Fruit fly (Drosophila melanogaster) whole organism: Measurements from ENCODE around the gene MED15.

Experiments
- CG8478 ChIP-seq: fragments of >200 bp; optimal IDR thresholded peaks from 2 replicates; lab custom pipeline; 2018; ENCODE audit warnings: inconsistent platforms
- Dll ChIP-seq: fragments of >200 bp; optimal IDR thresholded peaks from 2 replicates; lab custom pipeline; 2017
- EcR ChIP-seq, 2 experiments: fragments of >200 bp; optimal IDR thresholded peaks; 2 replicates each; lab custom pipeline; 2017; ENCODE audit warnings: missing biosample characterization in 2 of 2, missing genetic modification characterization in 2 of 2, missing genetic modification reagents in 2 of 2
- pan ChIP-seq: fragments of >200 bp; optimal IDR thresholded peaks from 2 replicates; lab custom pipeline; 2017
- psq ChIP-seq: fragments of >200 bp; optimal IDR thresholded peaks from 2 replicates; lab custom pipeline; 2017
- usp ChIP-seq: fragments of >200 bp; optimal IDR thresholded peaks from 2 replicates; lab custom pipeline; 2017; ENCODE audit warnings: missing biosample characterization, missing genetic modification characterization, mixed read lengths

DNA sequence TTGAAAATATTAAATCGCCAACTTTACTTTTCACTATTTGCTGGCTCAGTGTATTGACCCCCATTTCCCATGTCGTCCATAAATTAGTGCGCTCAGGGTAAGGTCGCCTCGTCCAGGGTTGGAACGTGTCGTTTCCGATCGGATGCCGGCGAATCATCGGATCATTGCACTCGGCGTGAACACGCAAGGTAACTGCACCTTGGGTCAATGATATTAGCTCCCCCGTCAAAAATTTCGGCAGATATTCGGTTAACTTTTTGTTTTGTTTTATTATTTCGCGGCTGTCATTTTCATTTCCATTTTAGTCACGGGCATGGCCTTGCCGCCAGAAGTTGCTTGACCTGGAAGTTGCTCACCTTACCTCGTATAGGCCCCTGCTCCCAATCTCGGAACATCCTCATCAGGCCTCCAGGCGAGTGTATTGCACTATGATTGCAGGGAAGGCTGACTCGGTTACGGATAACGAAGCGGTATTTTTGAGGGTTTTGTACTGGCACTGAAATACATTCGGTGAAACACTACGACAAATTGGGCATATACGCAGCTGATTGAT is 15.8 kb downstream of the MED15 start:
- TF ChIP-seq psq (lab: Kevin White, UChicago) (no peak), Dll (no peak), pan (lab: Kevin White, UChicago) (no peak), EcR (GFP tag; optimal IDR thresholded peaks at IDR 0.05; lab: Kevin White, UChicago) (peak in 1 of 2 experiments; percentile 28), usp (no peak), CG8478 (lab: Kevin White, UChicago) (no peak)
